Worm (Caenorhabditis elegans): ENCODE results near the gene K05F1.1.

DNA sequence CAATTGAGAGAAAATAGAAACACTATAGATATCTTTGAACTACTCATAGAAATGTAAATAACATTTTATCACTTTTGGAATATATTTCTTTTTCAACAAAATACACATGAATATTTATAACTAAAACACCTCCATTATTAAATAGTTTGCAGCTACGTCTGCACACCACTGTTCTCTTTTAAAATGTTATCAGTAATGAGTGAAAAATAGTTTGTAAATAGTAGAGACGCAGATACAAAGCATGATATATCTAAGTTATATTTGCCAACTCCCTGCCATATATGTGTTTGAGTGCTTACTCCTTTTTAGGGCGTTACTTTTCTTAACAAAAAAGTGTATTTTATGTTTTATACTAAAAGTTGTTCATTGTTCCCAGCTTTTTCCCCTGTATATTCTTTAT, 45.0 kb downstream of the K05F1.1 start:
- no peak for TF ChIP-seq klf-2 (GFP tag; conservative IDR thresholded peaks at IDR 0.05)
- TF ChIP-seq cog-1 (tag; optimal IDR thresholded peaks at IDR 0.05): no peak
- no peak for TF ChIP-seq ztf-29 (GFP tag; IDR thresholded peaks at IDR 0.05)
- no peak for TF ChIP-seq T22C8.4 (GFP tag; IDR thresholded peaks at IDR 0.05)
- TF ChIP-seq ref-1 (GFP tag; conservative IDR thresholded peaks at IDR 0.05): no peak
- TF ChIP-seq ztf-23 (GFP tag; IDR thresholded peaks at IDR 0.05): no peak
- TF ChIP-seq tab-1 (GFP tag; IDR thresholded peaks at IDR 0.05): no peak
